Worm (Caenorhabditis elegans) whole organism, mixed stage, embryonic: ENCODE results near the gene insc-1.

Experiments used
- bed-3 ChIP-seq: fragments of 200-800 bp; sonication (Bioruptor generic); optimal IDR thresholded peaks from 3 replicates; lab custom pipeline; 2018; ENCODE audit warnings: mild to moderate bottlenecking, missing genetic modification characterization, moderate library complexity, missing compliant biosample characterization
- mab-5 ChIP-seq: fragments of 150-350 bp; optimal IDR thresholded peaks from 2 replicates; lab custom pipeline; 2014; ENCODE audit warnings: missing biosample characterization, missing genetic modification characterization
- snpc-4 ChIP-seq: fragments of 150-350 bp; optimal IDR thresholded peaks from 2 replicates; lab custom pipeline; 2014; ENCODE audit warnings: missing biosample characterization, missing genetic modification characterization
- unc-120 ChIP-seq: sonication (generic microtip); optimal IDR thresholded peaks from 2 replicates; lab custom pipeline; 2017; ENCODE audit warnings: missing genetic modification characterization, missing compliant biosample characterization; ENCODE audit not compliant: poor library complexity, severe bottlenecking
- unc-39 ChIP-seq: fragments of 150-350 bp; optimal IDR thresholded peaks from 2 replicates; lab custom pipeline; 2014; ENCODE audit warnings: missing biosample characterization, missing genetic modification characterization

DNA sequence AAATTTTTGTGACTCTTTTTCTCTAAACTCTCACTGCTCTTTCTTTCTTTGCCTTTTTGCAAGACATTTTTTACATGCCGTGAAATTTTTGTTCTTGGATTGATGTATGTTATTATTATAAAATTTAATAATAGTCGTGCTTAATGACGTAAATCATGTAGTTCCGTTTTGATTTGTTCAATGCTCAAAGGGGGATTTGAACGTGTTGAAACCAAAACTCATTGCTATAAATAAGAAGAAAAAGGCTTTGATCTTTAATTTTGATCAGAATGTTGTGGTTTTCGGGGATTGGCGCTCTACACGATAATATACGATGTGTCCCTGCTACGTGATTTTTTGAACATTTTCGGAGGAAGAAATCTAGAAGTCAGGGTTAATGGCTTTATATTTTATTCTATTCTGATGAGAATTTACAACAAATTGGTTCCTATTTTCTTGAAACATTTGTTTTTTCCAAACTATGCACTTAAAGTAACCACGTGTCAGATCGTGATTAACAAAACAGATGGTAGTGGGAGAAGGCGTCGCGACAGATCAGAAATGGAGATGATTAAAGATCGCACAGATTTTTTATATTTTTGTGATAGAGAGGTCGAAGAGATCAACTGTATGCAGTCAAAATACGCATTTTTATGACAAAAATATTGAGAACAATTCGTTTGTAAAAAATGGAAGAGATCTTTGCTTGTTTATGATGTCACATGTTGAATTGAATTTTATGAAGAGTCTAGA is 17.0 kb upstream of the insc-1 start:
- TF ChIP-seq bed-3 (GFP tag; lab: Kevin White, UChicago) (no peak), snpc-4 (tag; lab: Kevin White, UChicago) (no peak), unc-39 (no peak), mab-5 (tag; lab: Kevin White, UChicago) (no peak), unc-120 (tag; lab: Kevin White, UChicago) (no peak)
